Worm (Caenorhabditis elegans): Measurements from ENCODE around the gene arrd-12.

Gene arrd-12

DNA sequence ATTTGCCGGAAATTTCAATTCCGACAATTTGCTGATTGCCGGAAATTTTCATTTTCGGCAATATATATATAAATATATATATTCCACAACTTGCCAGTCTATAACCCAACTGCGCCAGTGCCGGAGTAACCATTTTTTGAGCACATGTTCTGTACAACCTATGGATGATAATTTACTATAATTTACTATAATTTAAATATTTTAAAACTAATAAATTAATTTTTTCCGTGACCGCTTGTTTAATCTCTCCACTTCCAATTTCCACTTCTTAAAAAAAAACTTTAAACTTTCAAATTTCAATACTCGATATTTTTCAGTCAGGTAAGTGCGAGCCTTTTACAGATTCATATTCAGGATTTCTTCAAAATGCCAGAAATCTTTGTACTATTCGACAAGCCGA is at the start of gene arrd-12:
arrd-12 (plus strand) TSS at position 301 of the 400 bp plus-strand sequence.
- no peak for TF ChIP-seq unc-62 (GFP tag; optimal IDR thresholded peaks at IDR 0.05)

DNA sequence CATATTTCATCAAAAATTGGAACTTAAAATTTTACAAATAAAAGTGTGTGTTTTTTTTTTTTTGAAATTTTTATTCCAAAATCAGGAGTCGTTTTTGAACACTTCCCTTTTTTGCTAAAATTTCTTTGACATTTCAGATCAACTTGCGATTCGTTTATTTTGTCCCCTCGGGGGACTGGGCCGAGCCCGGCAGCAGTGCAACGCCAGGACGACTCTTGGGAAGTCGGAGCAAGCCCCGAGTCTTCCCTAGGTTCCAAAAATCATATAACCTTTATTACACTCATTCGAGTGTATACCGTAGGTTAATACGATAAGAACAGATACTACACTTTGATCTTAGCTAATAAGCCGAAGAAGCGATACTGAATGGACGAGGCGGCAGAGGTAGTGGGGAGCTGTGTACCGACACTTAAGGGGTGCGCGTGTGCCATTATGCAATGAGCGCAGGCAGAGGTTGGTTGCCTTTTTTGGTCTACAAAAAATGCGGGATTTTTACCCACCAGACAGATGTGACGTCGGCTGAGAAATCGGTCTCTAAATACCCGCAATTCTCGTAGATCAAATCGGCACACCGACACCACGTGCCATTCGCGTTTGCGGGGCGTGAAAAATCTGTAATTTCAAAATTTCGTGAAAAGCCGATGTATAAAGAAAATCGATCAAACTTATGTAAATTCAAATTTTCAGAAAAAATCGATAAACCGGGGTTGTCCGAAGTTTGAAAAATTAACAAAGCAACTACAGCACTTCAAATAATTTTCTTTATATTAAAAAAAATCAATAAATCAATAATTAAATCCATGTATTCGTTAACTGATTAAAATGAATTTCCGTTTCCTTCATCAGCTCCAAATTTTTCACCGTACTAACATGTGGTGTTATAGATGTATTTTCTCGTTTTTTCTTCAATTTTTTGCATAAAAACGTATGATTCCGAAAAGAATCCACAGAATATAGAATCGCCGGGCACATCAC is 48.4 kb upstream of the arrd-12 start:
- TF ChIP-seq unc-62 (GFP tag; optimal IDR thresholded peaks at IDR 0.05): no peak

DNA sequence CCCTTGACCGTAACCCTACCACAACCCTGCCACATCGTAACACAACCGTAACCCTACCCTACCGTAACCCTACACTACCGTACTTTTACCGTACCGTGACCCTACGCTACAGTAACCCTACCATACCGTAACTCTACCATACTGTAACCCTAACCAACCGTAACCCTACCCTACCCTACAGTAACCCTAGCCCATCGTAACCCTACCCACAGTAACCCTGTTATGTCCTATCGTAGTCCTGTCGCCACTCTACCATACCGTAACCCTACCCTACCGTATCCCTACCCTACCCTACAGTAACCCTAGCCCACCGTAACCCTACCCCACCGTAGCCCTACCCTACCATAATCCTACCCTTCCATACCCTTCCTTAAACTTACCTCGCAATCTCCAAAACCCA is 45.4 kb upstream of the arrd-12 start:
- no peak for TF ChIP-seq unc-62 (GFP tag; optimal IDR thresholded peaks at IDR 0.05)

DNA sequence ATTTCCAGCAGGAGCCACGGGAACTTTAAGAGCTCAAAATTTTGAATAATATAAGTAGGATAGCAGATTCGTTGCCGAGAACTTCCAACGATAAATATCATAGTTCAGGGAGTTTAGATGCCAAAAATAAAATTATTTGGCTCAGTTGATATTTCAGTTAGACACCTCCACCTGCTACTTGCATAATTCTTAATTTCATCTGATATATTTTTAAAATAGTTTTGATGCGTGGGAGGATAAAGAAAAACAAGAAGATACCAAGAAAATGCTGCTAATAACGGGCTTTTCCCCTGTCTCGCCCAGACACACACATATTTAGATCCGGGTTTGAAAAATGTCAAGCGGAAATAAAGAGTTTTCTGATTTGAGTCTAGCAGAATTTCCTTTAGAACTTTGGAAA is 44.8 kb upstream of the arrd-12 start, which contains the start of gene sre-46:
sre-46 (minus strand) TSS at position 101 of the 400 bp plus-strand sequence.
- no peak for TF ChIP-seq unc-62 (GFP tag; optimal IDR thresholded peaks at IDR 0.05)

DNA sequence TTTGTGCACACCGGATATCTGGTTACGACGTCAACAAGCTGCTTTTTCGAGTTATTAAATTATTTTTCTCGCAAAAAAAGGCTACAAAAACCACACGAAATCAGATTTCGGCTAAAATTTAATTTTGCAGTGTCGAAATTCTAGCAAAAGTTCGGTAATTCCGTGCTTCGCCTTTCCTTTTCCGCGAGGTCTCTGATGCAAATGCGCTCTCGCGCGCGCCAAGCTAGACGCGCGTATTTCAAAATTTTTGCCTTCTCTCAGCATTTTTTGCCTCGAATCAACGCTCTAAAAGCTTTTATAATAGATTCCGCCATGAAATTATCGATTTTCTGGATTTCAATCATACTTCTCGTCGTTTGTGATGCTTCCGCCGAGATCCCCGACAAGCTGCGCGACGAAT is 43.3 kb upstream of the arrd-12 start, which contains the start of gene Y54G9A.5:
Y54G9A.5 (plus strand) TSS at position 245 of the 400 bp plus-strand sequence.
- no peak for TF ChIP-seq unc-62 (GFP tag; optimal IDR thresholded peaks at IDR 0.05)

DNA sequence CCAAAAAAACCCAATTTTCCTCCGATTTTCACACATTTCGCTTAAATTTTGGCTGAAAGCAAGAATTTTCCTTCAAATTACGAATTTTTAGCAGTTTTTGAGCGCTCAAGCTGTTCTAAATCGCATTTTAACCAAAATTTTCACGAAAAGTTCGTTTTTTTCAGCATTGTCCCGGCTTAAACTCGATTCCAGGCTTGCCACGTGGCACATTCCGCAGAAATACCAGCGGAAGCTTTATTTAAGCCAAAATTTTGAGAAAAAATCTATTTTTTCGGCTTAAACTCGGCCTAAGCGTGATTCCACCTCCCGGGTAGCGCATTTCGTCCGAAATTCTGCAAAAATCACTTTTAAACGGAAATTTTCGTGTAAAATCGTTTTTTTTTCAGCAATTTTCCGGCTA is 42.3 kb upstream of the arrd-12 start:
- TF ChIP-seq unc-62 (GFP tag; optimal IDR thresholded peaks at IDR 0.05): no peak

DNA sequence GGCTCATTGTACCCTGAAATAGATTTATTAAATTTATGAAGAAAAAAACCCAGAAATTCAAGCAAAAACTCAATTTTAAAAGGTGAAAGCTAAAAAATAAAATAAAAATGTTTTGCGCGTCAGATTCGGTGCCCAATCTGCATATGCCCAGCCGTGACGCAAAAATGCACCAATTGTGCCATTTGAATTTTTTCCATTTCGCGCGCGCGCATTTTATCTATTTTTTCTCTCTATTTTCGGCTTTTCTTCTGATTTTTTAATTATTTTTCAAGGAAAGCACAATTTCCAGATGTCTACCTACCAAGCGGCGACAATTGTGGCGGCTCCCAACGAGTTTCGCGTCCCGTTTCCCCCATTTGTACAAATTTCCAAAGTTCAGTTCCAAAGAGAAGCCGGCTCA is 40.3 kb upstream of the arrd-12 start, which contains the start of the genes Y54G9A.7 and bub-3:
Y54G9A.7 (minus strand) TSS at position 7 of the 400 bp plus-strand sequence.
bub-3 (plus strand) TSS at position 270 of the 400 bp plus-strand sequence.
- TF ChIP-seq unc-62 (GFP tag; optimal IDR thresholded peaks at IDR 0.05): no peak

DNA sequence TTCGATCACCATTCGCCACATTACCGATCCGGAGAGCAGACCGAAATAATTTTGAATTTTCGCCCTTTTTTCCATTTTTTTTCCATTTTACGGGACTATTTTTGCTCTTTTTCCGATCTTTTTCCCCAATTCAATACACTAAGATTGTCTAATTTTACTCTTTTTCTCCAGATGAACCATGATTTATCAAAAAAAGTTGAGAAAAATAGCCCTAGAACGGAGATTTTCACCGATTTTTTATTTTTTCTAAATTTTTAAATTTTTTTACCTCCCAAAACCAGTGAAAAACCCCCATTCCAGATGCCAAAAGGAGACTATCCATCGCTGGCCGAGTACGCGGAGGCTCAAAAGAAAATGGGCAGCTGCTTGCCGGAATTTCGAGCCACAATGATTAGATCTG is 36.6 kb upstream of the arrd-12 start, which contains the start of gene Y54G9A.9:
Y54G9A.9 (plus strand) TSS at position 301 of the 400 bp plus-strand sequence.
- TF ChIP-seq unc-62 (GFP tag; optimal IDR thresholded peaks at IDR 0.05): no peak

DNA sequence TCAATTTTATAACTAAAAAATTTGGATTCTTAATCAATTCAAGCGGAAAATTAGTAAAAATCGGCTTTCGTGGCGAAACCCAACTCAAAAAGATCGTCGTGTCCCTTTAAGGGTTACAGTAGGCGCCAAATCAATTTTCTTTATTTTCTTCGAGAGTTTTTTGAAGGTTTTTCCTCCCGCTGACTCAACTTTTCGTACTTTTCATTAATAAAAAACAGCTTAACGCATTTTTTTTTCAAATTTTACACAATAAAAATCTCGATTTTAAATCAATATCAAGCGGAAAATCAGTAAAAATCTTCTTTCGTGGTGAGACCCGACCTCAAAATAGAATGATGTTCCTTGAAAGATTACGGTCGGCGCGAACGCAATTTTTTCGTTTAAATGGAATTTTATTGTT is 33.9 kb upstream of the arrd-12 start:
- no peak for TF ChIP-seq unc-62 (GFP tag; optimal IDR thresholded peaks at IDR 0.05)

DNA sequence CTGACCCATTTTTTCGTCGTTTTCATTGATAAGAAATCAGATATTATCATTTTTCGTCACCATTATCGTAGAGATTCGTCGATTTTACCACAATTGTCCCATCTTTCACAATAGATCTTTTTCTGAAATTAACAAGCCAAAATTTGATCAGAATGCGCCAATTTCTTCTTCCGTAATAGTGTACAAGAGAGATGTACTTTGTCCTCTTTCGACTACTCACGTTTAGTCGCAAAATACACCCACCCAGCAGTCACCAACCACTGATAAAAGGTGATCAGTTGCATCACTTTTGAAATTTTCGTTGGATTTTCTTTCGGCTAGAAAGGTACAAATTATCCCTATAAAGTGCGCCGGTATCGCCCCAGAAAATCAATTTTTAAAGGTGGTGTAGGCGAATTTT is 33.5 kb upstream of the arrd-12 start:
- TF ChIP-seq unc-62 (GFP tag; optimal IDR thresholded peaks at IDR 0.05): no peak

DNA sequence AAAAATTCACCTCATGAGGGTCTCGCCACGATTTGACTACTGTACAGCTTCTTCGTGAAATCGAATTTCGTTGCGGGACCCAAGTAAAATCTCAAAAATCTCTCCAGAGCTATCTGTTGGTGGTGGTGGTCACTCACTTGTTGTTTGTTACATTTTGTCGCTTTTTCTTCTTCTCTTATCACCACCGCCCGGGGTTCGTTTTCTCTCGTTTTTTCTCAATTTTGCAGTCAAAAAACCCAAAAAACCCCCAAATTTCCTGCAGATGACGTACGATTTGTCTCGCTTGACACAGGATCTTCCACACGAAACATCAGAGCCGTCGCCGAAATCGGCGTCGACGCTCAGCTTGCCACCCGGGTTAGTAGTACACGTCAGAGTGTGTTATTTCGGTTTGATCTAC is 30.0 kb upstream of the arrd-12 start, which contains the start of gene R06B9.5:
R06B9.5 (plus strand) TSS at position 232 of the 400 bp plus-strand sequence.
- TF ChIP-seq unc-62 (GFP tag; optimal IDR thresholded peaks at IDR 0.05): no peak

DNA sequence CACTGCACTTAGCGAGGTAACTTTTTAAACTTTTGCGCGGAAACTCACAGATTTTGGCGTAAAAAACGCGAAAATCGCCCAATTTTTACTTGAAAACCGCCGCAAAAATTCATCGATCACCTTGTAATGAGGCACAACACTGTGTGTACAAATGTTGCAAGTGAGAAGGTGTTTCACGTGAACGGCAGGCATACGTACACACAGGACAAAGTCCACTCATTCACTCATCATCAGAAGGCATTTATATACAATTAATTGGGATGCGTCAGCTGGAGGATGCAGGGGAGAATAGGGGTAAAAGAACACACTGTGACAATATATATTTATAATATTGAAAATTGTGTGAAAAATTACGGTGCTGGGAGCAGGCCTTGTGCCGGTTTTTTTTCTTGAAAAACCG is 29.1 kb upstream of the arrd-12 start:
- no peak for TF ChIP-seq unc-62 (GFP tag; optimal IDR thresholded peaks at IDR 0.05)

DNA sequence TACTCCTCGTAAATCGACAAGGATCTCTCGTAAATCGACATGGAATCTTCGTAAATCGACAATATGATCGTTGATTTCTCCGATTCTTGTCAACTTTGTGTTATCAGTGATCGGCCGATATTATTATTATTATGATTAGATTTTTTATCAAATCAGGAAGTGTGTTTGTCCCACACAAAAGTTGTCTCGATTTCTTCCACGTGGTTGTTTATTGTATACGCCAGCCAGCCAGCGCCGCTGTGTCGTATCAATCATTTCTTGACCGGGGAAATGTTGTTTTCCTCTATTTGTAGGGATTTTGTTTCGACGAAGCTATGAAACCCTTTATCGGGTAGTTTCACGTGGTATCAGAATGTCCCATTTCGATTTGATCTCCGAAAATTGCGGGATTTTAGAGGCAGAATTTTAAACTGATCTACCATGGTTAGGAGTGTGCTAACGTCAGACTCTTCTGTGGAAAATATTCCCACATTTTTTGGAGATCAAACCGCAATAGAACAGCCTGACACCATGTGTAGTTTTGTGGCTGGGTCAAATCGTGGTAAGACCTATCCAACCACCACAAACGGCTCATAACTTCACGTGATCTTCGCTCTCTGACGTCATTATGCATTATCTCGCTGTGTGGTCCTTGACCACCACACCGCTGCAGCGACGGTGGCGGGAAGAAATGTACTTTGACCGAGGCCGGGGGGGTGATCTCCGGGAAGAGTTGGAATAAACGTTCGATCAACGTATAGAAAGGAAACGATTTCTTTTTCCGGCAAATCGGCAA is 28.1 kb upstream of the arrd-12 start:
- TF ChIP-seq unc-62 (GFP tag; optimal IDR thresholded peaks at IDR 0.05): no peak

DNA sequence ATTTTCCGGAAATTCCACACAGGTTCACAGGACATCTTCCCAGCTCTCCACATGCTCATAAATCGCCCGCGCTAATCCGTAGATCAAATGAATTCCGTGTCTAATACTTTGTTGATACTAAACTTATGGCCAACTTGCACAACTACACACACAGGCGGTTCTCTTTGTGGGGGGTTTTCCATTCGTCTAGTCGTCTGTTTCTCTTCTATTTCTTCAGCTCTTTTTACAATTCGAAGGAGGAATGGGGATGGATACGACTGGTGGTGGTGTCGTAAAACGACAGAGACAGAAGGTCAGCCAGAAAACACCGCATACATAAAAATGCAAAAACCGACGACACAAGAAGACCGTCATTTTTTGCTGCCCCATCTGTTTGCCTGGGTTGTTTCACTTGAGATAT is 26.6 kb upstream of the arrd-12 start:
- TF ChIP-seq unc-62 (GFP tag; optimal IDR thresholded peaks at IDR 0.05): no peak

DNA sequence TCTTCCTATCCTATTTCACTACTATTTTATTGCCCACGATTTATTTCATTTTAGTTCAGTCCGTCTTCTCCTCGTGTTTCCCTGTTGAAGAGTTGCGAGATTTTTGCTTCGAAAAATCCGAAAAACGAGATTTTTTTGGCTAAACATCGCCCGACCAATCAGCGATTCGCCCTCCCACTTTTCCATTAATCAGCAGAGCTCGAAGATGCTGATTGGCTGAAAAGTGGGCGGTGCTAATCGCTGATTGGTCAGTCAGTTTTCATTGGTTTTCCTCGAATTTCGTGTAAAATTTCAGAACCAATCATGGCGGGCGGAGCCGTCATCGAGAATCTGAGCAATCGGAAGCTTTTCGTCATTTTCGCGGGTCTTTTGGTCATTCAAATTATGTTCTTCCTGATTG is 24.6 kb upstream of the arrd-12 start, which contains the start of gene mig-14:
mig-14 (plus strand) TSS at position 290 of the 400 bp plus-strand sequence.
- TF ChIP-seq unc-62 (GFP tag; optimal IDR thresholded peaks at IDR 0.05): no peak

DNA sequence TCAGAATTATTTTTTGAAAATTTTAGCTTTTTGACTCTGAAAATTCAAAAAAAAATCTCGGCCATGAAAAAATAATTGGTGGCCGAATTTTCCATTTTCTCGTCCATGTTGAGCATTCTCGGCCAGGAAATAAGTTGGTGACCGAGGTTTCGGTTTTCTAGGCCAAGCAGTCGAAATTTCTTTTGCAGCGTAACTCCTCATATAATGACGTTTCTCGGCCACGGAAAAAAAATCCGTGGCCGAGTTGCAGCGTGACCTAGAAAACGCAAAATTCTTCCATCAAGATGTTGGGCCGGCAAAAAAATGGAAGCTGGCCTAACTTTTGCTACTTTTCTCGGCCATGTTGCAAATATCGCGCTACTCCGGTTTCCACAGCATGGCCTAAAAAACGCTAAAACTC is 15.9 kb upstream of the arrd-12 start:
- no peak for TF ChIP-seq unc-62 (GFP tag; optimal IDR thresholded peaks at IDR 0.05)
